Fruit fly (Drosophila melanogaster) whole organism, embryonic: ENCODE measurements around the gene trbd.

Source experiments
- Atf6 ChIP-seq: fragments of 200-800 bp; sonication (Bioruptor generic); IDR thresholded peaks from 2 replicates; pipeline ENCODE4 v1.3.6; 2022; ENCODE audit warnings: missing biosample characterization, missing genetic modification characterization
- CG10209 ChIP-seq: fragments of 200-800 bp; sonication (Bioruptor generic); optimal IDR thresholded peaks from 3 replicates; lab custom pipeline; 2017; ENCODE audit warnings: missing biosample characterization, mild to moderate bottlenecking, missing genetic modification characterization, missing genetic modification reagents
- CG10654 ChIP-seq: fragments of 200-800 bp; sonication (Bioruptor generic); optimal IDR thresholded peaks from 2 replicates; lab custom pipeline; 2016; ENCODE audit warnings: missing biosample characterization, missing genetic modification characterization
- CG11085 ChIP-seq: fragments of 200-800 bp; sonication (Bioruptor generic); IDR thresholded peaks from 2 replicates; pipeline ENCODE4 v1.3.6; 2022; ENCODE audit warnings: missing biosample characterization, missing genetic modification characterization
- CG12155 ChIP-seq: fragments of 200-800 bp; sonication (Bioruptor generic); optimal IDR thresholded peaks from 3 replicates; lab custom pipeline; 2016; ENCODE audit warnings: missing biosample characterization, missing genetic modification characterization
- CG12219 ChIP-seq: fragments of 200-800 bp; sonication (Bioruptor generic); optimal IDR thresholded peaks from 3 replicates; lab custom pipeline; 2018; ENCODE audit warnings: missing biosample characterization, mild to moderate bottlenecking, missing genetic modification characterization
- CG12236 ChIP-seq: fragments of 200-800 bp; sonication (Bioruptor generic); optimal IDR thresholded peaks from 2 replicates; lab custom pipeline; 2016; ENCODE audit warnings: missing biosample characterization, missing genetic modification characterization
- CG13424 ChIP-seq: fragments of 200-800 bp; sonication (Bioruptor generic); optimal IDR thresholded peaks from 2 replicates; lab custom pipeline; 2019; ENCODE audit warnings: missing biosample characterization, mild to moderate bottlenecking, missing genetic modification characterization, moderate library complexity
- CG14965 ChIP-seq: fragments of 200-800 bp; sonication (Bioruptor generic); optimal IDR thresholded peaks from 2 replicates; lab custom pipeline; 2016; ENCODE audit warnings: missing biosample characterization, missing genetic modification characterization, borderline replicate concordance
- CG17328 ChIP-seq: fragments of 200-800 bp; sonication (Bioruptor generic); IDR thresholded peaks from 2 replicates; pipeline ENCODE4 v1.3.6; 2022; ENCODE audit warnings: missing biosample characterization, missing genetic modification characterization
- CG17359 ChIP-seq: fragments of 200-800 bp; sonication (Bioruptor generic); optimal IDR thresholded peaks from 3 replicates; lab custom pipeline; 2018; ENCODE audit warnings: missing biosample characterization, mild to moderate bottlenecking, missing genetic modification characterization, moderate library complexity
- CG18476 ChIP-seq: fragments of 200-800 bp; sonication (Bioruptor generic); optimal IDR thresholded peaks from 2 replicates; lab custom pipeline; 2016; ENCODE audit warnings: missing biosample characterization, mild to moderate bottlenecking, missing genetic modification characterization
- CG31388 ChIP-seq: fragments of 200-800 bp; sonication (Bioruptor generic); optimal IDR thresholded peaks from 2 replicates; lab custom pipeline; 2016; ENCODE audit warnings: missing biosample characterization, missing genetic modification characterization
- CG33213 ChIP-seq: fragments of 200-800 bp; sonication (Bioruptor generic); optimal IDR thresholded peaks from 3 replicates; lab custom pipeline; 2016; ENCODE audit warnings: missing biosample characterization, missing genetic modification characterization
- CG3847 ChIP-seq: fragments of 200-800 bp; sonication (Bioruptor generic); IDR thresholded peaks from 2 replicates; pipeline ENCODE4 v1.3.6; 2022; ENCODE audit warnings: missing biosample characterization, missing genetic modification characterization
- CG4328 ChIP-seq: fragments of 200-800 bp; sonication (Bioruptor generic); optimal IDR thresholded peaks from 3 replicates; lab custom pipeline; 2017; ENCODE audit warnings: missing biosample characterization, missing genetic modification reagents, missing genetic modification characterization
- CG4424 ChIP-seq: fragments of 200-800 bp; sonication (Bioruptor generic); optimal IDR thresholded peaks from 3 replicates; lab custom pipeline; 2016; ENCODE audit warnings: missing biosample characterization, missing genetic modification characterization
- CG5180 ChIP-seq: fragments of 200-800 bp; sonication (Bioruptor generic); optimal IDR thresholded peaks from 3 replicates; lab custom pipeline; 2017; ENCODE audit warnings: missing biosample characterization, missing genetic modification characterization, mild to moderate bottlenecking, moderate library complexity, missing genetic modification reagents
- CG6854 ChIP-seq: fragments of 200-800 bp; sonication (Bioruptor generic); optimal IDR thresholded peaks from 3 replicates; lab custom pipeline; 2017; ENCODE audit warnings: missing biosample characterization, mild to moderate bottlenecking, missing genetic modification characterization
- CG7556 ChIP-seq: fragments of 200-800 bp; sonication (Bioruptor generic); optimal IDR thresholded peaks from 2 replicates; lab custom pipeline; 2017; ENCODE audit warnings: missing biosample characterization, mild to moderate bottlenecking, missing genetic modification characterization
- CG8281 ChIP-seq: fragments of 200-800 bp; sonication (Bioruptor generic); optimal IDR thresholded peaks from 2 replicates; lab custom pipeline; 2018; ENCODE audit warnings: missing biosample characterization, mild to moderate bottlenecking, missing genetic modification characterization, moderate library complexity
- CoRest ChIP-seq: fragments of 200-800 bp; sonication (Bioruptor generic); optimal IDR thresholded peaks from 3 replicates; lab custom pipeline; 2018; ENCODE audit warnings: missing biosample characterization, mild to moderate bottlenecking, missing genetic modification characterization, moderate library complexity
- Dek ChIP-seq: fragments of 200-800 bp; sonication (Bioruptor generic); optimal IDR thresholded peaks from 3 replicates; lab custom pipeline; 2019; ENCODE audit warnings: missing biosample characterization, mild to moderate bottlenecking, missing genetic modification characterization, moderate library complexity
- Ets65A ChIP-seq: fragments of 200-800 bp; sonication (Bioruptor generic); peaks from one replicate; lab custom pipeline; 2016; ENCODE audit warnings: missing biosample characterization, missing genetic modification characterization
- Ets97D ChIP-seq: fragments of 200-800 bp; sonication (Bioruptor generic); optimal IDR thresholded peaks from 3 replicates; lab custom pipeline; 2016; ENCODE audit warnings: missing biosample characterization, missing genetic modification characterization
- Fer1 ChIP-seq: fragments of 200-800 bp; sonication (Bioruptor generic); optimal IDR thresholded peaks from 2 replicates; lab custom pipeline; 2017; ENCODE audit warnings: missing biosample characterization, mild to moderate bottlenecking, missing genetic modification characterization
- Fer3 ChIP-seq: fragments of 200-800 bp; sonication (Bioruptor generic); optimal IDR thresholded peaks from 2 replicates; lab custom pipeline; 2018; ENCODE audit warnings: missing biosample characterization, mild to moderate bottlenecking, missing genetic modification characterization, moderate library complexity
- HLH3B ChIP-seq: fragments of 200-800 bp; sonication (Bioruptor generic); IDR thresholded peaks from 2 replicates; pipeline ENCODE4 v1.3.6; 2022; ENCODE audit warnings: missing biosample characterization, missing genetic modification characterization
- Hsf ChIP-seq: fragments of 200-800 bp; sonication (Bioruptor generic); optimal IDR thresholded peaks from 3 replicates; lab custom pipeline; 2016; ENCODE audit warnings: missing biosample characterization, missing genetic modification characterization
- Nf-YC ChIP-seq: fragments of 200-800 bp; optimal IDR thresholded peaks from 3 replicates; lab custom pipeline; 2019; ENCODE audit warnings: missing biosample characterization, mild to moderate bottlenecking, missing genetic modification characterization, moderate library complexity
- NfI ChIP-seq: fragments of 200-800 bp; sonication (Bioruptor generic); optimal IDR thresholded peaks from 3 replicates; lab custom pipeline; 2018; ENCODE audit warnings: missing biosample characterization, mild to moderate bottlenecking, missing genetic modification characterization, moderate library complexity
- Oli ChIP-seq: fragments of 200-800 bp; sonication (Bioruptor generic); optimal IDR thresholded peaks from 2 replicates; lab custom pipeline; 2018; ENCODE audit warnings: missing biosample characterization, mild to moderate bottlenecking, missing genetic modification characterization, moderate library complexity
- Xbp1 ChIP-seq: fragments of 200-800 bp; sonication (Bioruptor generic); optimal IDR thresholded peaks from 3 replicates; lab custom pipeline; 2016; ENCODE audit warnings: missing biosample characterization, mild to moderate bottlenecking, missing genetic modification characterization
- ac ChIP-seq: fragments of 200-800 bp; sonication (Bioruptor generic); optimal IDR thresholded peaks from 3 replicates; lab custom pipeline; 2017; ENCODE audit warnings: missing biosample characterization, mild to moderate bottlenecking, missing genetic modification characterization
- bigmax ChIP-seq: fragments of 200-800 bp; sonication (Bioruptor generic); optimal IDR thresholded peaks from 2 replicates; lab custom pipeline; 2018; ENCODE audit warnings: missing biosample characterization, mild to moderate bottlenecking, missing genetic modification characterization
- crol ChIP-seq: fragments of 200-800 bp; sonication (Bioruptor generic); IDR thresholded peaks from 2 replicates; pipeline ENCODE4 v1.3.6; 2022; ENCODE audit warnings: missing biosample characterization, missing genetic modification characterization
- crp ChIP-seq, 2 experiments: fragments of 200-800 bp; sonication (Bioruptor generic); optimal IDR thresholded peaks; 2 replicates in 1 of 2; 3 replicates in 1 of 2; lab custom pipeline; 2017; ENCODE audit warnings: missing biosample characterization in 2 of 2, missing genetic modification characterization in 2 of 2, mild to moderate bottlenecking in 1 of 2, moderate library complexity in 1 of 2
- dmrt99B ChIP-seq: fragments of 200-800 bp; sonication (Bioruptor generic); optimal IDR thresholded peaks from 2 replicates; lab custom pipeline; 2018; ENCODE audit warnings: missing biosample characterization, mild to moderate bottlenecking, missing genetic modification characterization, moderate library complexity
- fd64A ChIP-seq: fragments of 200-800 bp; sonication (Bioruptor generic); optimal IDR thresholded peaks from 3 replicates; lab custom pipeline; 2018; ENCODE audit warnings: missing biosample characterization, mild to moderate bottlenecking, missing genetic modification characterization
- grau ChIP-seq: fragments of 200-800 bp; optimal IDR thresholded peaks from 3 replicates; lab custom pipeline; 2019; ENCODE audit warnings: missing biosample characterization, mild to moderate bottlenecking, missing genetic modification characterization, moderate library complexity
- kay ChIP-seq: fragments of 200-800 bp; sonication (Bioruptor generic); optimal IDR thresholded peaks from 2 replicates; lab custom pipeline; 2016; ENCODE audit warnings: missing biosample characterization, missing genetic modification characterization
- lilli ChIP-seq: fragments of 200-800 bp; sonication (Bioruptor generic); optimal IDR thresholded peaks from 3 replicates; lab custom pipeline; 2016; ENCODE audit warnings: missing biosample characterization, missing genetic modification characterization
- mirr ChIP-seq: fragments of 200-800 bp; sonication (Bioruptor generic); optimal IDR thresholded peaks from 3 replicates; lab custom pipeline; 2018; ENCODE audit warnings: missing biosample characterization, mild to moderate bottlenecking, missing genetic modification characterization
- org-1 ChIP-seq: fragments of 200-800 bp; sonication (Bioruptor generic); optimal IDR thresholded peaks from 2 replicates; lab custom pipeline; 2017; ENCODE audit warnings: missing biosample characterization, missing genetic modification characterization
- sd ChIP-seq: fragments of 200-800 bp; sonication (Bioruptor generic); optimal IDR thresholded peaks from 3 replicates; lab custom pipeline; 2018; ENCODE audit warnings: missing biosample characterization, mild to moderate bottlenecking, missing genetic modification characterization, moderate library complexity
- slbo ChIP-seq: fragments of 200-800 bp; sonication (Bioruptor generic); IDR thresholded peaks from 2 replicates; pipeline ENCODE4 v1.3.6; 2022; ENCODE audit warnings: missing biosample characterization, missing genetic modification characterization
- slou ChIP-seq: fragments of 200-800 bp; sonication (Bioruptor generic); optimal IDR thresholded peaks from 3 replicates; lab custom pipeline; 2016; ENCODE audit warnings: missing biosample characterization, missing genetic modification characterization
- sqz ChIP-seq: fragments of 200-800 bp; sonication (Bioruptor generic); optimal IDR thresholded peaks from 3 replicates; lab custom pipeline; 2018; ENCODE audit warnings: missing biosample characterization, mild to moderate bottlenecking, missing genetic modification characterization
- toy ChIP-seq: fragments of 200-800 bp; sonication (Bioruptor generic); IDR thresholded peaks from 2 replicates; pipeline ENCODE4 v1.3.6; 2022; ENCODE audit warnings: missing biosample characterization, missing genetic modification characterization
- tup ChIP-seq: fragments of 200-800 bp; sonication (Bioruptor generic); optimal IDR thresholded peaks from 2 replicates; lab custom pipeline; 2016; ENCODE audit warnings: missing biosample characterization, mild to moderate bottlenecking, missing genetic modification characterization, moderate library complexity
- vvl ChIP-seq: fragments of 200-800 bp; sonication (Bioruptor generic); IDR thresholded peaks from 2 replicates; pipeline ENCODE4 v1.3.6; 2022; ENCODE audit warnings: missing biosample characterization, missing genetic modification characterization

The trbd gene

dm6 chr3R:9702567-9702966 lies 8.3 kb downstream of the trbd start (continued):
- TF ChIP-seq Xbp1 (GFP tag; lab: Kevin White, UChicago), result peak; percentile 89
- peak; percentile 90 for TF ChIP-seq kay (GFP tag; lab: Kevin White, UChicago)
- peak; percentile 85 for TF ChIP-seq CG18476 (GFP tag; lab: Kevin White, UChicago)
- TF ChIP-seq CG7556 (GFP tag; lab: Kevin White, UChicago), result peak; percentile 82
- no peak for TF ChIP-seq toy (GFP tag; lab: Robert Waterston, UW)
- TF ChIP-seq HLH3B (GFP tag; lab: Robert Waterston, UW), result no peak
- peak; percentile 82 for TF ChIP-seq fd64A (GFP tag; lab: Kevin White, UChicago)
- peak; percentile 82 for TF ChIP-seq ac (GFP tag; lab: Kevin White, UChicago)
- TF ChIP-seq mirr (GFP tag; lab: Kevin White, UChicago), result peak; percentile 73
- TF ChIP-seq CG6854 (GFP tag; lab: Kevin White, UChicago), result peak; percentile 84
- TF ChIP-seq CG8281 (tag; lab: Kevin White, UChicago), result peak; percentile 78
- TF ChIP-seq CG10209 (GFP tag; lab: Kevin White, UChicago), result peak; percentile 92
- no peak for TF ChIP-seq CG14965 (GFP tag; lab: Kevin White, UChicago)
- no peak for TF ChIP-seq vvl
- TF ChIP-seq grau (tag; lab: Kevin White, UChicago), result peak; percentile 91
- TF ChIP-seq sqz, result peak; percentile 89
- TF ChIP-seq CoRest (tag; lab: Kevin White, UChicago), result peak; percentile 90
- peak; percentile 94 for TF ChIP-seq sd
- TF ChIP-seq Ets97D (GFP tag; lab: Kevin White, UChicago), result peak; percentile 69
- peak; percentile 89 for TF ChIP-seq Hsf
- TF ChIP-seq org-1, result peak; percentile 84
- no peak for TF ChIP-seq CG3847 (GFP tag; lab: Robert Waterston, UW)
- peak; percentile 88 for TF ChIP-seq CG4424
- TF ChIP-seq slou, result peak; percentile 63
- peak; percentile 91 for TF ChIP-seq Fer1 (GFP tag; lab: Kevin White, UChicago)
- TF ChIP-seq Nf-YC (tag; lab: Kevin White, UChicago), result peak; percentile 27
- peak; percentile 65 for TF ChIP-seq tup (GFP tag; lab: Kevin White, UChicago)
- no peak for TF ChIP-seq CG17328 (GFP tag; lab: Robert Waterston, UW)
- peak; percentile 55 for TF ChIP-seq CG4328
- peak; percentile 82 for TF ChIP-seq CG33213 (GFP tag; lab: Kevin White, UChicago)
- TF ChIP-seq CG12236 (GFP tag; lab: Kevin White, UChicago), result peak; percentile 74
- peak; percentile 84 for TF ChIP-seq CG10654 (GFP tag; lab: Kevin White, UChicago)
- peak; percentile 69 for TF ChIP-seq CG5180
- TF ChIP-seq slbo (GFP tag; lab: Robert Waterston, UW), result no peak
- peak; percentile 59 for TF ChIP-seq CG31388 (GFP tag; lab: Kevin White, UChicago)
- TF ChIP-seq crp (GFP tag; optimal IDR thresholded peaks at IDR 0.05; lab: Kevin White, UChicago), result peak in 1 of 2 experiments; percentile 42

- TF ChIP-seq CG13424 (tag; lab: Kevin White, UChicago) (peak; percentile 50), CG17359 (tag; lab: Kevin White, UChicago) (peak; percentile 30), CG12155 (GFP tag; lab: Kevin White, UChicago) (peak; percentile 4), Fer3 (peak; percentile 20), Ets65A (GFP tag; lab: Kevin White, UChicago) (peak; percentile 11), grau (tag; lab: Kevin White, UChicago) (peak; percentile 36), CG12219 (GFP tag; lab: Kevin White, UChicago) (no peak), NfI (peak; percentile 34), CoRest (tag; lab: Kevin White, UChicago) (peak; percentile 23), Dek (no peak), Oli (peak; percentile 8), dmrt99B (tag; lab: Kevin White, UChicago) (peak; percentile 22), Atf6 (GFP tag; lab: Robert Waterston, UW) (no peak), bigmax (GFP tag; lab: Kevin White, UChicago) (peak; percentile 51), lilli (GFP tag; lab: Kevin White, UChicago) (peak; percentile 2), Xbp1 (GFP tag; lab: Kevin White, UChicago) (peak; percentile 13), CG11085 (GFP tag; lab: Robert Waterston, UW) (no peak), crol (GFP tag; lab: Robert Waterston, UW) (no peak)
Observed at dm6 chr3R:9701897-9702296, 8.9 kb downstream of the trbd start.
